Worm (Caenorhabditis elegans) whole organism, L4/young adult: ENCODE measurements around the gene mml-1.

Source experiments
- W03F9.2 ChIP-seq: fragments of 150-350 bp; optimal IDR thresholded peaks from 2 replicates; lab custom pipeline; 2014; ENCODE audit warnings: missing biosample characterization, missing genetic modification characterization
- dao-5 ChIP-seq: sonication (generic microtip); optimal IDR thresholded peaks from 2 replicates; lab custom pipeline; 2016; ENCODE audit warnings: missing genotype, missing genetic modification characterization, moderate library complexity, missing compliant biosample characterization
- him-1 ChIP-seq: sonication (generic microtip); optimal IDR thresholded peaks from 2 replicates; lab custom pipeline; 2016; ENCODE audit warnings: missing genotype, missing genetic modification reagents, missing genetic modification characterization, missing compliant biosample characterization

The mml-1 gene

ce11 chrIII:7374681-7375271 is at the start of gene mml-1:
Gene mml-1, minus strand, starts transcription at chrIII:7374731.
- TF ChIP-seq W03F9.2 (tag; lab: Kevin White, UChicago) (no peak), dao-5 (tag; lab: Kevin White, UChicago) (no peak), him-1 (tag; lab: Kevin White, UChicago) (no peak)

DNA sequence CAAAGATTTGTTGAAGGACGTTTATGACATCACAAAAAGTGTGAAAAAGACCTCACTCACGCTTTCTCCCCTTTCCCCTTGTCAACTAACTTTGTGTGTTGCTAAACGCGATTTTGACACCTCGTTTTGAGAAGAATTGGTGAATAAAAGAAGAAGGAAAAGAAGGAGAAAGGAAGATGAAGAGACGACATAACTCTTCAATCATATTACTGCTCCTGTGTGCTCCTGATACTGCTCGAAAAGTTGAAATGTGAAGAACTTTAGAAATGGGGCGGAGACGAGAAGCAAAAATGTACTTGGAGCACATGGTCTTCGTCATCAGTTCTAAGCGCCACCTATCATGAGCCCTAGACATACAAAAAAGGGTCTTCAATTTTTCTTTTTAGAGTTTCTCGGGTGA is 24.5 kb upstream of the mml-1 start:
- no peak for TF ChIP-seq him-1 (tag; lab: Kevin White, UChicago)
- TF ChIP-seq W03F9.2 (tag; lab: Kevin White, UChicago) = no peak
- no peak for TF ChIP-seq dao-5 (tag; lab: Kevin White, UChicago)

DNA sequence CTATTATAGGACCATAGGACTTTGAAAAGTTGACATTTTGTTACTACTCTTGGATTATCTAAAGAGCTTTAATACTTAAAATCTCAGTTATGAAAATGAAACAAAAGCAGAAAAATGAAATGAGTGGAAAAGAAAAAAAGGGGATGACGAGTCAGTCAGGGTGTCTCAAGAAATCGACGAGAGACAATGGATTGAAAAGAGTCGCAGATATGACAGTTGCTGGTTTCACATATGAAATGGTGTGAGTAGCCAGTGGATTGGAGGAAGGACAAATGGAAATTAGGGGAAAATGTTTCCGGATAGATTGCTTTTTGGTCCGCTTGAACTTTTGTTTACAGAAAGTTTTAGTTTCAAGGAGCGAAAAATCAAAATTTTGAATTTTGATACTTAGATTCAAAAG is 22.7 kb upstream of the mml-1 start:
- TF ChIP-seq W03F9.2 (tag; lab: Kevin White, UChicago) = no peak
- no peak for TF ChIP-seq dao-5 (tag; lab: Kevin White, UChicago)

DNA sequence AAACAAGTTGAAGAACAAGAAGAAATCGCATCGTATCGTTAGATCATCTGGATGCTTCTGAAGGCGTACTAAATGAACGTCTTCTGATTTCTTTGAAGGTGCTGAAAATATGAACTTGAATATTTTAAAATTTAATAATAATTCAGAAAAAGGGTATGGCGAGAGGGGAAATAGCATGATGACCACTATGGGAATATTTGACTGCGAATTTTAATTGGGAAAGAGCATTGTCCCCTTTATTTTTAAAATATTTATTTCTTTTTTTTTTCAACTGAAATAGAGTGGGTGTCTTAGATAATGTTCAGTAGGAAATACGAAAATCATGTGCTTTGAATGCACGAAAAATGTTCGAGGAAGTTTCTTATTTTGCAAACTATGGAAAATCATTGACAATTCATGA is 20.8 kb upstream of the mml-1 start, which contains the start of gene lgc-50:
TSS of gene lgc-50 (minus strand) at position 101 of the 400 bp plus-strand sequence.
- TF ChIP-seq dao-5 (tag; lab: Kevin White, UChicago) (no peak), W03F9.2 (tag; lab: Kevin White, UChicago) (no peak), him-1 (tag; lab: Kevin White, UChicago) (no peak)

DNA sequence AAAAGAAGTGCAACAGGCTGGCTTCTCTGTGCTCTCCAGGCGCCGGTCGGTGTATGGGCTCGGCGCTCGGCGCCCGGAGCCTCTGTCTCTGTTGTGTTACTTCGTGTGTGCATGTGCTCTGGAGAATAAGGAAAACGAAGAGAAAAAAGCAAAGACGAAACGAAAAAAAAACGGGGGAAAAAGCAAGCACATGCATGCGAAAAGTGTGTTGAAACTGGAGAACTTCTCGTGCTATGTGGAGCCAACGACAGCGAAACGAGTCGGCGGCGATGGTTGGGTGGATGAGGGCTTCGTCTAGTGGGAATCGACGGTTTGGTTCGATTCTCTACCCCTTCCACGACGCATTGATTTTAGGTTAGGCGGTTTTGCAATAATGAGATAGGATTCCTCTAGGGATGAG is 12.8 kb upstream of the mml-1 start:
- no peak for TF ChIP-seq W03F9.2 (tag; lab: Kevin White, UChicago)
- peak; percentile 88 for TF ChIP-seq him-1 (tag; lab: Kevin White, UChicago)

ce11 chrIII:7385929-7386328 is 11.4 kb upstream of the mml-1 start, which contains the start of gene trd-1:
Gene trd-1, plus strand, starts transcription at chrIII:7386229.
- no peak for TF ChIP-seq W03F9.2 (tag; lab: Kevin White, UChicago)
- no peak for TF ChIP-seq him-1 (tag; lab: Kevin White, UChicago)
- TF ChIP-seq dao-5 (tag; lab: Kevin White, UChicago) = no peak

DNA sequence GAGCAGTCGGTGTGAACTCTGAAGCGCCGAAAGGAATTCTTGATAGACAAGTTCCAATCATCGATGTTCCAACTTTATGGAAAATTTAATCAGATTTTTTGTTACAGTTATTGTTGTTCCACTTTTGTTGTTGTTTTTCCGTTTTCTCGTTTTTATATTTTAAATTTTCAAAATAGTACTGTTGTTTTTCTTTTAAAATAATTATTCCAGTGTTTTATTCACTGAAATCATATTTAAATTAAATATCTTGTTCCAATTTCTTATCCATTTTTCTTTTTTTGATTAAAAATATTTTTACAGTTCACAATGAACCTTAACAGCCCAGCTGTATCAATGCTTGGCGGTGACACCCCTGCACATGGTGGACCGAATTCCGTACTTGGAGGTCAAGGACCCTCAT is 9.2 kb upstream of the mml-1 start, which contains the start of gene tbp-1:
TSS of gene tbp-1 (plus strand) at position 301 of the 400 bp plus-strand sequence.
- no peak for TF ChIP-seq W03F9.2 (tag; lab: Kevin White, UChicago)
- TF ChIP-seq him-1 (tag; lab: Kevin White, UChicago) = no peak
- no peak for TF ChIP-seq dao-5 (tag; lab: Kevin White, UChicago)

- TF ChIP-seq him-1 (tag; lab: Kevin White, UChicago) (no peak), W03F9.2 (tag; lab: Kevin White, UChicago) (peak; percentile 42), dao-5 (tag; lab: Kevin White, UChicago) (no peak)
Measured at ce11 chrIII:7381546-7382171, 7.1 kb upstream of the mml-1 start, which contains the start of the genes hmg-4 and T20B12.3. Gene hmg-4, minus strand, starts transcription at chrIII:7381596. Gene T20B12.3, plus strand, starts transcription at chrIII:7382115.

ce11 chrIII:7380120-7380519 is 5.6 kb upstream of the mml-1 start:
- no peak for TF ChIP-seq dao-5 (tag; lab: Kevin White, UChicago)
- TF ChIP-seq W03F9.2 (tag; lab: Kevin White, UChicago) = no peak
- no peak for TF ChIP-seq him-1 (tag; lab: Kevin White, UChicago)

ce11 chrIII:7378945-7379344 is 4.4 kb upstream of the mml-1 start, which contains the start of gene T20B12.7:
Gene T20B12.7, minus strand, starts transcription at chrIII:7379045.
- TF ChIP-seq W03F9.2 (tag; lab: Kevin White, UChicago) (no peak), dao-5 (tag; lab: Kevin White, UChicago) (no peak), him-1 (tag; lab: Kevin White, UChicago) (no peak)

- TF ChIP-seq him-1 (tag; lab: Kevin White, UChicago) = no peak
- no peak for TF ChIP-seq dao-5 (tag; lab: Kevin White, UChicago)
- no peak for TF ChIP-seq W03F9.2 (tag; lab: Kevin White, UChicago)
Measured at ce11 chrIII:7378522-7378921, 4.0 kb upstream of the mml-1 start.

DNA sequence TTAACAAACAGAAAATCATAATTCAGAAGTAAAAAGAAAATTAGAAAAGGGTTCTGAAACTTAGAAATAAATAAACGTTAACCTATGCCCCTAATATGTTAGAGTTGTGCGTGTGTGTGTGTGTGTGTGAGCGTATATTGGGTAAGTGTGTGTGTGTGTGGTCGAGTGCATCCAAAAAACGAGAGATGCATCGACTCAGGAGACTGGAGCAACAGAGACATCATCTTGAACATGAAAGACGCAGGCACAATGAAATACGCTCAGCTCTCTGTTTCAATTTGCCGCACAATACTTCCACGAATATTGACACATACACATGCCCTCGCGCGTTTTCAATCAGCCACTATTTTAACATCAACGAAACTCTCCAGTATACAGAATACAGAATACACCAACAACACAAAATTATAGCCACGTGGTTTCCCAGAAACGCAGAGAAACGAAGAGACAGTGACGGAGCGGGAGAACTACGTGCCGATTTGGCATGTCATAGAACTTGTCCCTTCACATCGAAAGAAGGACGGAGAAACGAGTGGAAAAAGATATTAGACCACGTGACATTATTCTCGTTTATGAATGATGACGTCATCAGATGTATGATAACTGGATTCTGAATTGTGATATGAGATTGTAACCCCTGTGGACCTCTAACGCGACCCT is 1.7 kb upstream of the mml-1 start:
- TF ChIP-seq him-1 (tag; lab: Kevin White, UChicago) (no peak), W03F9.2 (tag; lab: Kevin White, UChicago) (no peak), dao-5 (tag; lab: Kevin White, UChicago) (no peak)

ce11 chrIII:7375434-7375833 is 903 bp upstream of the mml-1 start:
- TF ChIP-seq W03F9.2 (tag; lab: Kevin White, UChicago) (no peak), him-1 (tag; lab: Kevin White, UChicago) (no peak), dao-5 (tag; lab: Kevin White, UChicago) (no peak)
